Worm (Caenorhabditis elegans) whole organism, early embryonic: Measurements from ENCODE around the gene Y57G7A.6.

Experiments used
- B0310.2 ChIP-seq: sonication (generic microtip); optimal IDR thresholded peaks from 2 replicates; lab custom pipeline; 2016; ENCODE audit warnings: mild to moderate bottlenecking, missing genetic modification characterization, missing compliant biosample characterization
- F13C5.2 ChIP-seq: sonication (generic microtip); optimal IDR thresholded peaks from 2 replicates; lab custom pipeline; 2017; ENCODE audit warnings: mild to moderate bottlenecking, missing genetic modification characterization, inconsistent platforms, missing compliant biosample characterization
- aly-1 ChIP-seq: sonication (generic microtip); optimal IDR thresholded peaks from 2 replicates; lab custom pipeline; 2016; ENCODE audit warnings: missing genetic modification characterization, missing compliant biosample characterization
- ama-1 ChIP-seq: fragments of 150-350 bp; optimal IDR thresholded peaks from 2 replicates; lab custom pipeline; 2014
- ceh-13 ChIP-seq: fragments of 200-800 bp; sonication (Bioruptor generic); optimal IDR thresholded peaks from 2 replicates; lab custom pipeline; 2018; ENCODE audit warnings: mild to moderate bottlenecking, missing genetic modification characterization, missing compliant biosample characterization
- ceh-36 ChIP-seq: sonication (generic microtip); optimal IDR thresholded peaks from 2 replicates; lab custom pipeline; 2016; ENCODE audit warnings: missing genetic modification characterization, inconsistent platforms, missing compliant biosample characterization
- ets-7 ChIP-seq: sonication (generic microtip); optimal IDR thresholded peaks from 2 replicates; lab custom pipeline; 2016; ENCODE audit warnings: missing genotype, missing genetic modification characterization, missing compliant biosample characterization
- flt-1 ChIP-seq: fragments of 200-800 bp; sonication (Bioruptor generic); IDR thresholded peaks from 2 replicates; pipeline ENCODE4 v1.3.6; 2022; ENCODE audit warnings: missing genetic modification characterization, missing compliant biosample characterization
- hmbx-1 ChIP-seq: sonication (generic microtip); optimal IDR thresholded peaks from 2 replicates; lab custom pipeline; 2016; ENCODE audit warnings: mild to moderate bottlenecking, missing genetic modification characterization, missing compliant biosample characterization
- hmg-4 ChIP-seq: fragments of 200-800 bp; sonication (Bioruptor generic); optimal IDR thresholded peaks from 2 replicates; lab custom pipeline; 2018; ENCODE audit warnings: mild to moderate bottlenecking, missing genetic modification characterization, missing compliant biosample characterization
- hnd-1 ChIP-seq: sonication (generic microtip); optimal IDR thresholded peaks from 2 replicates; lab custom pipeline; 2016; ENCODE audit warnings: missing genetic modification characterization, missing compliant biosample characterization
- pes-1 ChIP-seq: fragments of 200-800 bp; sonication (Bioruptor generic); IDR thresholded peaks from 2 replicates; pipeline ENCODE4 v1.3.6; 2022; ENCODE audit warnings: missing genetic modification reagents, missing genetic modification characterization, missing compliant biosample characterization
- scrt-1 ChIP-seq: fragments of 200-800 bp; sonication (Bioruptor generic); IDR thresholded peaks from 2 replicates; pipeline ENCODE4 v1.3.6; 2022; ENCODE audit warnings: missing genetic modification characterization, missing compliant biosample characterization
- sea-1 ChIP-seq: fragments of 200-800 bp; sonication (Bioruptor generic); conservative IDR thresholded peaks from 2 replicates; pipeline ENCODE4 v1.3.6; 2022; ENCODE audit warnings: missing genetic modification characterization, missing compliant biosample characterization
- tbx-11 ChIP-seq: fragments of 200-800 bp; sonication (Bioruptor generic); IDR thresholded peaks from 2 replicates; pipeline ENCODE4 v1.3.6; 2022; ENCODE audit warnings: missing genetic modification characterization, missing compliant biosample characterization
- tbx-37 ChIP-seq: fragments of 200-800 bp; sonication (Bioruptor generic); conservative IDR thresholded peaks from 2 replicates; pipeline ENCODE4 v1.3.6; 2022; ENCODE audit warnings: missing genetic modification reagents, missing genetic modification characterization, missing compliant biosample characterization
- tra-4 ChIP-seq: sonication (generic microtip); optimal IDR thresholded peaks from 2 replicates; lab custom pipeline; 2017; ENCODE audit warnings: missing genetic modification characterization, missing compliant biosample characterization

The Y57G7A.6 gene

DNA sequence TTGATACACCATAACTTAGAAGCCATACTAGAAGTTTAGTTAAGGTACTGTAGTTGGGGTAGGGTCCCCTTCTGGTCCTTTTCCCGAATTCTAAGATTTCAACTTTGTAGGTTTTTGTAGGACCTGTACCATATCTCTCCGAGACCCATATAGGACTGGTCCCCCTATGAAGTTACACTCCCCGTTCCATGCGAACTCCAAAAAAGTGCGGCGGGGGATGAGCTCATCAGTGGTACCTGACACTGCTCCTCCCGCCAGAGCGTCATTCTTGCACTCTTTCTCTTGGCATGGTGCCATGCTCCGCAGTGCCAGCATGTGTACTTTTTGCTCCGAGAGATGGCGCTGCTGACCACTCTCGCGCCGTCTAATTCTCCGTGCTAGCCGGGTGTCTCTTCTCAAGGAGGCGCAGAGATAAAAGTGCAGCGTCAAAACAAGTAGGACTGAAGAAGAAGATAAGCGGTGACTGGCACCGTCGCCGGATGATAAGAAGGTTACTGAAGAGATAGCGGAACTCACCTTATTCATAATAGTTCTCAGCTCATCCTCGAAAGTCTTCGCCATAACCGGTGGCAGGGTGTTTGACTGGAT, 45.9 kb downstream of the Y57G7A.6 start:
- no peak for TF ChIP-seq ceh-13 (GFP tag; lab: Kevin White, UChicago)
- 0 out of 2 replicates have a peak, but pooled peaks have one; percentile 42 for TF ChIP-seq scrt-1 (GFP tag; lab: Robert Waterston, UW)
- TF ChIP-seq sea-1: no peak

DNA sequence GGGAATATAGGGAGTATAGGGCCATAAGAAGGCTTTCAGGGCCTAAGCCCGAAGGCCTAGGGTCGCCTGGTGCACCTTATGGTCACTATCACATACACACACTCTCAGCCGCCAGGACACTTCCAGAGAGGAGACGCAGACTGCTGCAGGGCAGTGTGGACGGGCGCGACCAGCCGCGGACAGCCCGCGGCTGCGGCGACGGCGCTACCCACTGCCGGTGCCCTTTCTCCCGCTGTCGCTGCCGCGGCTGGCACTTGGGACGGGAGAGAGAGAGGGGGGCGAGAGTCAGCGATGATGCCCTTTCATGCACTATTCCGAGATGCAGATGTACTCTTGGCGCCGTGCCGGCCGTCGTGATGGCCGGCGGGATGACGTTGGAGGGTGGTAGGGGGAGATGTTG, 47.6 kb downstream of the Y57G7A.6 start:
- TF ChIP-seq ceh-36 (tag; lab: Kevin White, UChicago) (no peak), sea-1 (no peak), ceh-13 (GFP tag; lab: Kevin White, UChicago) (no peak), ama-1 (lab: Kevin White, UChicago) (no peak), aly-1 (tag; lab: Kevin White, UChicago) (no peak), tra-4 (tag; lab: Kevin White, UChicago) (no peak), B0310.2 (no peak), F13C5.2 (no peak), hmg-4 (GFP tag; lab: Kevin White, UChicago) (no peak), tbx-11 (GFP tag; lab: Robert Waterston, UW) (no peak), scrt-1 (GFP tag; lab: Robert Waterston, UW) (no peak)

DNA sequence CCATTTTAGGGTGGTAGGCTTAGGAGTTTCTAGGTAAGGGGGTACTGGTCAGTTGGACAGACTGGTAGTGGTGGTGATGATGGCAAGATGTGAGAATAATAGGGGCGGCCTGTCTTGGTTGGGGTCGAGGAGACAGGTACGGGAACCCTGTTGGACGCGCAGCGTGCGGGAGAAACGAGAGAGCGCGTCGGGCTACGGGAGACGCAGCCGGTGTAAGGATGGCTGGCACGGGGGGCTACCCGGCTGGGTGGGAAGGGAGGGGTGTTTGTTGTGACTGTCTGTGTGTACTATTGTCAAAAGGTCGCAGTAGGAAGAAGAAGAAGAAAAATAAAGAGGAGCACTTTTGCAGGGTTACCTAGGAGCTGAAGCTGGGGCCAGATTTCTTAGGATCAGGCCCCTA, 48.9 kb downstream of the Y57G7A.6 start:
- TF ChIP-seq ceh-36 (tag; lab: Kevin White, UChicago) (no peak), ets-7 (no peak), F13C5.2 (no peak), sea-1 (no peak), tra-4 (tag; lab: Kevin White, UChicago) (no peak), hmbx-1 (tag; lab: Kevin White, UChicago) (no peak), tbx-11 (GFP tag; lab: Robert Waterston, UW) (no peak), B0310.2 (no peak), hnd-1 (tag; lab: Kevin White, UChicago) (no peak), pes-1 (no peak), tbx-37 (no peak), aly-1 (tag; lab: Kevin White, UChicago) (no peak)

DNA sequence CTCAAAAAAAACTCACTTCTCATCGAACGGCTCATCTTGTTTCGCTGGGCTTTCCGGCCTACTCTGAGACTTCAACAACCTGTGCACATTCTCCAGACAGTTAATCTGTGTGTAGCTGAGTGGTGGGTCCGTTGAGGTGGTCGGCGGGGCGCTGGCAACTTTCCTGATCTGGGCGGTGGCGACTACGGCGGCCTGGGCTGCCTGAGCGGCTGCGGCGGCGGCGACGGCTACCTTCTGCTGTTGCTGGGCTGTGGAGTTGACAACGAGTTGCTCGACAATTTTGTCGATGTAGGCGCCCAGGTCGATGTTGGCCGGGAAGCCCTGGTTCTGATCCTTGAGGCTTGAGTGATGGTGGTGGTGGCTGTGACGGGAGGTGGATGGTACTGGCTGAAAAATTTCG, 49.4 kb downstream of the Y57G7A.6 start:
- TF ChIP-seq ama-1 (lab: Kevin White, UChicago) (no peak), tbx-11 (GFP tag; lab: Robert Waterston, UW) (no peak), hnd-1 (tag; lab: Kevin White, UChicago) (no peak), B0310.2 (no peak), hmbx-1 (tag; lab: Kevin White, UChicago) (no peak), aly-1 (tag; lab: Kevin White, UChicago) (no peak), tbx-37 (no peak), ets-7 (no peak), hmg-4 (GFP tag; lab: Kevin White, UChicago) (no peak), sea-1 (no peak), tra-4 (tag; lab: Kevin White, UChicago) (no peak), pes-1 (no peak)

DNA sequence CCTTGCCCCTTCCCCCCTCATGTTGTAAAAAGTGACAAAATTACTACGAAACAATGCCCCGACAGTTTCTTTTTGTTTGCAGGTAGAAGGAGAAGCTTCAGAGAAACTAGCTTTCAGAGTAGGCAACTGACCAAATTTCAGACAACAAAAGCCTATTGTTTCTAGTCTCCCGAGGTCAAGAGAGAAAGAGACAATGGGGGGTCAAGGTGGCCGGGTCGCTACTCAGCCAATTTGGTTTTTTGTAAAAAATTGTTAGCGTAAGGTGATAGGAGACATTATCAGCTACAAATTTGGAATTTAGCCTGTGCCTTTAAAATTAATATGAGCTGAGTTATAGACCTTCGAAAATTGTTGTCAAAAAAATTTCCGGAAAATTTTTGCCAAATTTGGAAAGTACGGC, 50.4 kb downstream of the Y57G7A.6 start:
- TF ChIP-seq ama-1 (lab: Kevin White, UChicago) (no peak), sea-1 (no peak), hmg-4 (GFP tag; lab: Kevin White, UChicago) (no peak), tbx-37 (no peak), tbx-11 (GFP tag; lab: Robert Waterston, UW) (no peak), ceh-13 (GFP tag; lab: Kevin White, UChicago) (no peak), tra-4 (tag; lab: Kevin White, UChicago) (no peak), ceh-36 (tag; lab: Kevin White, UChicago) (no peak), F13C5.2 (no peak), hnd-1 (tag; lab: Kevin White, UChicago) (no peak), B0310.2 (no peak), ets-7 (no peak), aly-1 (tag; lab: Kevin White, UChicago) (no peak), hmbx-1 (tag; lab: Kevin White, UChicago) (no peak), pes-1 (no peak), scrt-1 (GFP tag; lab: Robert Waterston, UW) (no peak), flt-1 (GFP tag; lab: Robert Waterston, UW) (no peak)

DNA sequence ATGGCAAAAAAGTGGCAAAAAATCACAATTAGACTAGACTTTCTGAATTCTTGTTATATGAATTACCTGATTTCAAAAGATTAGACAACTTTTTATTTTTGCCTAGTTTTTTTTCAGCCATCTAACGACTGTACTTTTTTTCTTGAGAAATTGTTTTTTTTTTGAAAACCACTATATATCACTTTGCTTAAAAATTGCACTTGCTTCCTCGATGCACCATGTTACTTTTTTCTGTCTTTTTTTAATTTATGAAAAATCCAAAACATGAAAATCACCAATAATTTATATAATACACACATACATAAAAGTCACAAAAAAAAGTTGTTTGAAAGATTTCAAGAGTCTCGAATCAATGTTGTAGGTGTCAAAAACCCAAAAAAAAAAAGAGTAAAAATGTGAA, 52.4 kb downstream of the Y57G7A.6 start:
- TF ChIP-seq flt-1 (GFP tag; lab: Robert Waterston, UW) (no peak), tbx-37 (no peak), hmbx-1 (tag; lab: Kevin White, UChicago) (no peak), tbx-11 (GFP tag; lab: Robert Waterston, UW) (no peak), B0310.2 (no peak), F13C5.2 (no peak), hnd-1 (tag; lab: Kevin White, UChicago) (no peak), aly-1 (tag; lab: Kevin White, UChicago) (no peak), hmg-4 (GFP tag; lab: Kevin White, UChicago) (no peak), pes-1 (no peak), ets-7 (no peak), scrt-1 (GFP tag; lab: Robert Waterston, UW) (no peak), tra-4 (tag; lab: Kevin White, UChicago) (no peak), ceh-13 (GFP tag; lab: Kevin White, UChicago) (no peak), sea-1 (no peak), ama-1 (lab: Kevin White, UChicago) (no peak)
